Worm (Caenorhabditis elegans) whole organism, L1 larva: Measurements from ENCODE around the gene nlp-20.

Experiments
- dpl-1 ChIP-seq, 3 experiments: fragments of 150-350 bp in 2 of 3; sonication (generic microtip) in 1 of 3; optimal IDR thresholded peaks; 2 replicates each; lab custom pipeline; 2014 to 2017; ENCODE audit warnings: missing biosample characterization in 3 of 3, missing genetic modification characterization in 3 of 3, missing genetic modification reagents in 3 of 3
- efl-3 ChIP-seq: fragments of 200-800 bp; sonication (Bioruptor generic); optimal IDR thresholded peaks from 2 replicates; lab custom pipeline; 2018; ENCODE audit warnings: mild to moderate bottlenecking, missing genetic modification characterization, missing compliant biosample characterization
- elt-3 ChIP-seq, 6 experiments: fragments of 150-350 bp in 1 of 6; sonication (generic microtip); optimal IDR thresholded peaks; 2 replicates each; lab custom pipeline; 2017 to 2018; ENCODE audit warnings: missing biosample characterization in 6 of 6, missing genetic modification characterization in 6 of 6, inconsistent platforms in 1 of 6
- fkh-10 ChIP-seq: sonication (generic microtip); optimal IDR thresholded peaks from 2 replicates; lab custom pipeline; 2017; ENCODE audit warnings: missing biosample characterization, missing genetic modification reagents, missing genetic modification characterization
- lin-35 ChIP-seq, 2 experiments: fragments of 150-350 bp; optimal IDR thresholded peaks; 2 replicates each; lab custom pipeline; 2014; ENCODE audit warnings: missing biosample characterization in 2 of 2, missing genetic modification characterization in 2 of 2, missing genetic modification reagents in 2 of 2
- lir-3 ChIP-seq: sonication (generic microtip); optimal IDR thresholded peaks from 2 replicates; lab custom pipeline; 2016; ENCODE audit warnings: mild to moderate bottlenecking, missing genetic modification characterization, moderate library complexity, missing compliant biosample characterization; ENCODE audit not compliant: poor library complexity
- lsy-2 ChIP-seq, 2 experiments: fragments of 150-350 bp; optimal IDR thresholded peaks; 2 replicates each; lab custom pipeline; 2014; ENCODE audit warnings: missing biosample characterization in 2 of 2, missing genetic modification characterization in 2 of 2
- mdl-1 ChIP-seq, 2 experiments: fragments of 150-350 bp; optimal IDR thresholded peaks; 2 replicates each; lab custom pipeline; 2014 to 2017; ENCODE audit warnings: missing biosample characterization in 2 of 2, missing genetic modification characterization in 2 of 2, inconsistent platforms in 1 of 2
- nhr-71 ChIP-seq: sonication (generic microtip); optimal IDR thresholded peaks from 2 replicates; lab custom pipeline; 2016; ENCODE audit warnings: mild to moderate bottlenecking, missing genetic modification characterization, moderate library complexity, missing compliant biosample characterization
- zag-1 ChIP-seq: fragments of 150-350 bp; optimal IDR thresholded peaks from 2 replicates; lab custom pipeline; 2014; ENCODE audit warnings: missing biosample characterization, missing genetic modification characterization
- ztf-4 ChIP-seq: fragments of 150-350 bp; optimal IDR thresholded peaks from 2 replicates; lab custom pipeline; 2014; ENCODE audit warnings: missing biosample characterization, missing genetic modification characterization

DNA sequence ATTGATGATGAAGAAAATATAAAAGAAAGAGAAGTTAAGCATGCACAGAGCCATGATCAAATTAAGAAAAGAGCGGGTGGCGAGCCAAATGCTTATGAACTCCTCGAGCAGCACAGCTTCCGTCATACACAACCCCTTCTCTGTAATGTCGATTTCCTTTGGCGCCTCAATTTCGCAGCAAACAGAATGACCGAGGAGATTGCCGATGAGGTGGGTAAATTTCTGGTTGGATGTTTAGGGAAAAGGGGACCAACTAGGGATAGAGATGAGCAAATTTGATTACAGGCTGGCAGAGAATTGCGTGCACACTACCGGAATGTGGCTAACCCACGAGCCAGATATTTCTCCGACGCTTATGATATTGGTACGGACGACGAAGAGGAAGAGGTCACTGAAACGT lies 37.5 kb downstream of the nlp-20 start:
- no peak for TF ChIP-seq dpl-1 (GFP tag; optimal IDR thresholded peaks at IDR 0.05; lab: Kevin White, UChicago)
- TF ChIP-seq efl-3 (GFP tag; lab: Kevin White, UChicago): no peak
- TF ChIP-seq nhr-71: no peak
- TF ChIP-seq lin-35 (GFP tag; optimal IDR thresholded peaks at IDR 0.05; lab: Kevin White, UChicago): no peak
- TF ChIP-seq zag-1 (tag; lab: Kevin White, UChicago): no peak
- TF ChIP-seq mdl-1 (tag; optimal IDR thresholded peaks at IDR 0.05; lab: Kevin White, UChicago): no peak
- TF ChIP-seq fkh-10 (GFP tag; lab: Kevin White, UChicago): no peak
- no peak for TF ChIP-seq ztf-4 (tag; lab: Kevin White, UChicago)
- no peak for TF ChIP-seq lsy-2 (tag; optimal IDR thresholded peaks at IDR 0.05; lab: Kevin White, UChicago)
- TF ChIP-seq elt-3 (tag; optimal IDR thresholded peaks at IDR 0.05; lab: Kevin White, UChicago): no peak
- TF ChIP-seq lir-3 (tag; lab: Kevin White, UChicago): no peak
